Fruit fly (Drosophila melanogaster) whole organism, adult: ENCODE measurements around the gene Inx7.

Source experiments
- CG14711 ChIP-seq: fragments of 200-800 bp; sonication (Bioruptor generic); optimal IDR thresholded peaks from 2 replicates; lab custom pipeline; 2018; ENCODE audit warnings: missing biosample characterization, mild to moderate bottlenecking, missing genetic modification characterization, moderate library complexity
- CG7101 ChIP-seq: fragments of 200-800 bp; sonication (Bioruptor generic); optimal IDR thresholded peaks from 2 replicates; lab custom pipeline; 2018; ENCODE audit warnings: missing biosample characterization, mild to moderate bottlenecking, missing genetic modification characterization, moderate library complexity
- Mnt ChIP-seq: fragments of 200-800 bp; sonication (Bioruptor generic); optimal IDR thresholded peaks from 2 replicates; lab custom pipeline; 2016; ENCODE audit warnings: missing biosample characterization, mild to moderate bottlenecking, missing genetic modification characterization
- pad ChIP-seq: fragments of 200-800 bp; sonication (Bioruptor generic); optimal IDR thresholded peaks from 3 replicates; lab custom pipeline; 2017; ENCODE audit warnings: missing biosample characterization, missing genetic modification characterization, mild to moderate bottlenecking, moderate library complexity, missing genetic modification reagents

- no peak for TF ChIP-seq CG14711 (tag; lab: Kevin White, UChicago)
- no peak for TF ChIP-seq pad (GFP tag; lab: Kevin White, UChicago)
- no peak for TF ChIP-seq Mnt (GFP tag; lab: Kevin White, UChicago)
- no peak for TF ChIP-seq CG7101 (tag; lab: Kevin White, UChicago)
Observed at dm6 chrX:7034892-7035291, 41.5 kb upstream of the Inx7 start.
